Fruit fly (Drosophila melanogaster) S2 (cell line): ENCODE measurements around the gene CG7304.

Source experiments
- CG8478 ChIP-seq: fragments of >200 bp; optimal IDR thresholded peaks from 2 replicates; lab custom pipeline; 2018
- CTCF ChIP-seq, 2 experiments: fragments of >200 bp; optimal IDR thresholded peaks; 2 replicates each; lab custom pipeline; 2018

dm6 chr3L:15713932-15714492, 34.5 kb downstream of the CG7304 start:
- TF ChIP-seq CG8478 (no peak), CTCF (optimal IDR thresholded peaks at IDR 0.05; lab: Kevin White, UChicago) (no peak)
